Fruit fly (Drosophila melanogaster) whole organism, pupa: ENCODE data around the gene Dpy-30L2.

Experiments used
- CG10348 ChIP-seq: fragments of 200-800 bp; sonication (Bioruptor generic); IDR thresholded peaks from 2 replicates; pipeline ENCODE4 v1.3.6; 2022; ENCODE audit warnings: missing biosample characterization, missing genetic modification characterization
- CG12605 ChIP-seq: fragments of 200-800 bp; sonication (Bioruptor generic); IDR thresholded peaks from 2 replicates; pipeline ENCODE4 v1.3.6; 2022; ENCODE audit warnings: missing biosample characterization, missing genetic modification characterization
- CG13204 ChIP-seq: fragments of 200-800 bp; sonication (Bioruptor generic); optimal IDR thresholded peaks from 2 replicates; lab custom pipeline; 2018; ENCODE audit warnings: missing biosample characterization, mild to moderate bottlenecking, missing genetic modification characterization, moderate library complexity
- CG14655 ChIP-seq: fragments of 200-800 bp; sonication (Bioruptor generic); optimal IDR thresholded peaks from 3 replicates; lab custom pipeline; 2017; ENCODE audit warnings: mild to moderate bottlenecking, missing biosample characterization, missing genetic modification reagents, missing genetic modification characterization
- CG15710 ChIP-seq: fragments of 200-800 bp; sonication (Bioruptor generic); optimal IDR thresholded peaks from 2 replicates; lab custom pipeline; 2018; ENCODE audit warnings: missing biosample characterization, mild to moderate bottlenecking, missing genetic modification characterization, moderate library complexity
- CG17806 ChIP-seq: fragments of 200-800 bp; sonication (Bioruptor generic); optimal IDR thresholded peaks from 2 replicates; lab custom pipeline; 2018; ENCODE audit warnings: missing biosample characterization, mild to moderate bottlenecking, missing genetic modification characterization, moderate library complexity
- CG32121 ChIP-seq: fragments of 200-800 bp; sonication (Bioruptor generic); IDR thresholded peaks from 2 replicates; pipeline ENCODE4 v1.3.6; 2022; ENCODE audit warnings: missing biosample characterization, missing genetic modification characterization
- CG34367 ChIP-seq: fragments of 200-800 bp; sonication (Bioruptor generic); optimal IDR thresholded peaks from 2 replicates; lab custom pipeline; 2018; ENCODE audit warnings: missing biosample characterization, mild to moderate bottlenecking, missing genetic modification characterization
- CG4496 ChIP-seq: fragments of 200-800 bp; sonication (Bioruptor generic); IDR thresholded peaks from 3 replicates; pipeline ENCODE4 v1.3.6; 2022; ENCODE audit warnings: missing biosample characterization, missing genetic modification characterization
- CG8159 ChIP-seq: fragments of 200-800 bp; sonication (Bioruptor generic); optimal IDR thresholded peaks from 3 replicates; lab custom pipeline; 2018; ENCODE audit warnings: missing biosample characterization, mild to moderate bottlenecking, missing genetic modification characterization, moderate library complexity
- CG8301 ChIP-seq: fragments of 200-800 bp; sonication (Bioruptor generic); optimal IDR thresholded peaks from 2 replicates; lab custom pipeline; 2018; ENCODE audit warnings: missing biosample characterization, mild to moderate bottlenecking, missing genetic modification characterization
- CG9948 ChIP-seq: fragments of 200-800 bp; sonication (Bioruptor generic); optimal IDR thresholded peaks from 2 replicates; lab custom pipeline; 2018; ENCODE audit warnings: missing biosample characterization, mild to moderate bottlenecking, missing genetic modification characterization, moderate library complexity
- D1 ChIP-seq: fragments of 200-800 bp; sonication (Bioruptor generic); optimal IDR thresholded peaks from 2 replicates; lab custom pipeline; 2018; ENCODE audit warnings: missing biosample characterization, mild to moderate bottlenecking, missing genetic modification characterization, moderate library complexity
- EcR ChIP-seq: fragments of 200-800 bp; sonication (Bioruptor generic); optimal IDR thresholded peaks from 3 replicates; lab custom pipeline; 2019; ENCODE audit warnings: missing biosample characterization, missing genetic modification characterization, mild to moderate bottlenecking, moderate library complexity, missing genetic modification reagents
- Ets98B ChIP-seq: fragments of 200-800 bp; sonication (Bioruptor generic); IDR thresholded peaks from 2 replicates; pipeline ENCODE4 v1.3.6; 2022; ENCODE audit warnings: missing biosample characterization, missing genetic modification characterization
- Pif1A ChIP-seq: fragments of 200-800 bp; sonication (Bioruptor generic); optimal IDR thresholded peaks from 3 replicates; lab custom pipeline; 2016; ENCODE audit warnings: missing biosample characterization, missing genetic modification characterization
- Pif1B ChIP-seq: fragments of 200-800 bp; sonication (Bioruptor generic); optimal IDR thresholded peaks from 3 replicates; lab custom pipeline; 2016; ENCODE audit warnings: missing biosample characterization, missing genetic modification characterization
- Snoo ChIP-seq: fragments of 200-800 bp; sonication (Bioruptor generic); optimal IDR thresholded peaks from 3 replicates; lab custom pipeline; 2017; ENCODE audit warnings: missing biosample characterization, mild to moderate bottlenecking, missing genetic modification characterization, inconsistent platforms
- fd96Ca ChIP-seq: fragments of 200-800 bp; sonication (Bioruptor generic); IDR thresholded peaks from 3 replicates; pipeline ENCODE4 v1.3.6; 2022; ENCODE audit warnings: missing biosample characterization, missing genetic modification characterization
- gl ChIP-seq: fragments of 200-800 bp; sonication (Bioruptor generic); optimal IDR thresholded peaks from 2 replicates; lab custom pipeline; 2018; ENCODE audit warnings: missing biosample characterization, mild to moderate bottlenecking, missing genetic modification characterization
- rn ChIP-seq: fragments of 200-800 bp; sonication (Bioruptor generic); IDR thresholded peaks from 2 replicates; pipeline ENCODE4 v1.3.6; 2022; ENCODE audit warnings: missing biosample characterization, missing genetic modification characterization

Dpy-30L2 gene

DNA sequence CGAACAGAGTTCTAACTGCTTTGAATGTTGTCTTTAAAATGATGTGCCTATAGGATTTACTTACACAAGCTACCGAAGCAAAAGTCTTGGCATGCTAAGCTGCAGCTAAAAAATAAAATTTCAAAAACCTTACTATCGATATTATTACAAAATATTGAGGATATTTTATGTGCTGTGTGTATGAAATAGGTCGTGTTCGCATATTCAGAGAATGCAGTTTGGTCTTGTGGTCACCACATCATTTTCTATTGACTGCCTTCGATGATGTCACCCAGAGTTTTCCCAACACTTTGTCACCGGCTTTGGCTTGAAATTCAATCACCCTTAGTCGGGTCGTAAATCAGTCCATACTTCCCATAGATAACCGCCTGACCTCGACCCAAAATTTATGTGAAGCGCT, at the start of gene Dpy-30L2:
Dpy-30L2 (minus strand) TSS at position 101 of the 400 bp plus-strand sequence.
- TF ChIP-seq CG15710 (tag; lab: Kevin White, UChicago), result no peak
- no peak for TF ChIP-seq CG8159
- no peak for TF ChIP-seq rn (GFP tag; lab: Robert Waterston, UW)
- TF ChIP-seq CG9948, result no peak
- no peak for TF ChIP-seq fd96Ca
- no peak for TF ChIP-seq CG8301 (tag; lab: Kevin White, UChicago)
- no peak for TF ChIP-seq CG34367 (tag; lab: Kevin White, UChicago)
- no peak for TF ChIP-seq CG12605 (GFP tag; lab: Robert Waterston, UW)
- TF ChIP-seq CG13204 (GFP tag; lab: Kevin White, UChicago), result no peak
- no peak for TF ChIP-seq D1 (tag; lab: Kevin White, UChicago)
- no peak for TF ChIP-seq CG32121
- no peak for TF ChIP-seq Snoo (tag; lab: Kevin White, UChicago)

dm6 chr3L:4096546-4096945, 49.0 kb upstream of the Dpy-30L2 start:
- TF ChIP-seq EcR (GFP tag; lab: Kevin White, UChicago) (peak; percentile 46), CG10348 (no peak)

dm6 chr3L:4092705-4093257, 45.2 kb upstream of the Dpy-30L2 start, which contains the start of gene CG14990:
CG14990 (plus strand) TSS chr3L:4093207.
- no peak for TF ChIP-seq rn (GFP tag; lab: Robert Waterston, UW)
- no peak for TF ChIP-seq Snoo (tag; lab: Kevin White, UChicago)
- peak; percentile 97 for TF ChIP-seq D1 (tag; lab: Kevin White, UChicago)
- no peak for TF ChIP-seq CG10348
- TF ChIP-seq, all 21 proteins: peak for 1

DNA sequence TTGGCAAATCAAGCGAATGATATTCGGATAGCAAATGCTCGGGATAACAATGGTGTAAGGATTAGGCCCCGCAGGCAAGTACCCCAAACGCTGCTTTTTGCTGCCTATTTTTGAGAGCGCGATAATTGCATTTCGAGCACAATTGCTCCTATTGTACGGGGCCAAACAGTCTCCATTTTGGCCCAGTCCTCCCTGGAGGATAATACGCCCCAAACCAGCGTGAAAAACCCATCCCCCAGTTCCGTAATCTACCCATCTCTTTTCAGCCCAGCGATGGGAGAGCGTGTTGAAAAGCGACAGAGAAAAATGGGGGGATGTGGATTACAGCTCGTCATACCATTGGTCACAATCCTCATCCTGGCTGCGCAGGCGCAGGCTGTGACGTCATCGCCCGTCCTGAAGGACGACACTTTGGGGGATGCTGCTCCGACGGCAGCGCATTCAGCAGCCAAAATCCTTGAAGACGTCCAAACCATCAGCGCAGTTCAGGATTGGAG, 41.2 kb upstream of the Dpy-30L2 start, which contains the start of gene Gad1:
Gad1 (minus strand) TSS at position 51 of the 497 bp plus-strand sequence.
- TF ChIP-seq D1 (tag; lab: Kevin White, UChicago) (no peak), CG32121 (no peak), CG17806 (tag; lab: Kevin White, UChicago) (no peak), Pif1A (GFP tag; lab: Kevin White, UChicago) (no peak), gl (no peak), CG14655 (no peak), CG4496 (GFP tag; lab: Robert Waterston, UW) (no peak), Snoo (tag; lab: Kevin White, UChicago) (no peak), Ets98B (GFP tag; lab: Robert Waterston, UW) (no peak), CG9948 (no peak), CG10348 (no peak), fd96Ca (no peak), CG8159 (no peak), CG13204 (GFP tag; lab: Kevin White, UChicago) (no peak), Pif1B (no peak), CG12605 (GFP tag; lab: Robert Waterston, UW) (no peak), EcR (GFP tag; lab: Kevin White, UChicago) (no peak), CG15710 (tag; lab: Kevin White, UChicago) (no peak), CG8301 (tag; lab: Kevin White, UChicago) (no peak), rn (GFP tag; lab: Robert Waterston, UW) (no peak)

- TF ChIP-seq fd96Ca, result no peak
- TF ChIP-seq CG14655, result no peak
- no peak for TF ChIP-seq Ets98B (GFP tag; lab: Robert Waterston, UW)
- no peak for TF ChIP-seq CG13204 (GFP tag; lab: Kevin White, UChicago)
- TF ChIP-seq CG15710 (tag; lab: Kevin White, UChicago), result no peak
- no peak for TF ChIP-seq EcR (GFP tag; lab: Kevin White, UChicago)
- TF ChIP-seq D1 (tag; lab: Kevin White, UChicago), result no peak
- TF ChIP-seq CG9948, result no peak
- TF ChIP-seq gl, result no peak
- no peak for TF ChIP-seq CG17806 (tag; lab: Kevin White, UChicago)
- no peak for TF ChIP-seq rn (GFP tag; lab: Robert Waterston, UW)
- no peak for TF ChIP-seq CG8159
- no peak for TF ChIP-seq Snoo (tag; lab: Kevin White, UChicago)
These were observed 39.7 kb upstream of the Dpy-30L2 start, which contains the start of gene CG14989 for dm6 chr3L:4087281-4087680. CG14989 (plus strand) TSS chr3L:4087581.

dm6 chr3L:4085867-4086266, 38.3 kb upstream of the Dpy-30L2 start:
- no peak for TF ChIP-seq CG15710 (tag; lab: Kevin White, UChicago)

dm6 chr3L:4083442-4083841, 35.9 kb upstream of the Dpy-30L2 start:
- TF ChIP-seq CG17806 (tag; lab: Kevin White, UChicago) (no peak), CG32121 (no peak), CG8159 (no peak), Ets98B (GFP tag; lab: Robert Waterston, UW) (no peak), CG15710 (tag; lab: Kevin White, UChicago) (no peak), CG34367 (tag; lab: Kevin White, UChicago) (no peak), CG14655 (no peak), Pif1B (no peak), CG9948 (no peak), rn (GFP tag; lab: Robert Waterston, UW) (no peak), CG12605 (GFP tag; lab: Robert Waterston, UW) (no peak), CG13204 (GFP tag; lab: Kevin White, UChicago) (no peak), gl (no peak), CG8301 (tag; lab: Kevin White, UChicago) (no peak), CG10348 (no peak), EcR (GFP tag; lab: Kevin White, UChicago) (no peak), Pif1A (GFP tag; lab: Kevin White, UChicago) (no peak), CG4496 (GFP tag; lab: Robert Waterston, UW) (no peak)
